Fruit fly (Drosophila melanogaster): ENCODE data around the gene Pect.

Gene Pect

dm6 chr2L:13215010-13215409 is 11.4 kb downstream of the Pect start, which contains the start of gene kek4:
kek4 (minus strand) TSS chr2L:13215350.
- no peak for TF ChIP-seq Dll (optimal IDR thresholded peaks at IDR 0.05)
- TF ChIP-seq psq (optimal IDR thresholded peaks at IDR 0.05) = no peak
- no peak for TF ChIP-seq EcR (GFP tag; optimal IDR thresholded peaks at IDR 0.05)
- TF ChIP-seq CG8478 (optimal IDR thresholded peaks at IDR 0.05) = no peak
- TF ChIP-seq pan (optimal IDR thresholded peaks at IDR 0.05) = no peak
- no peak for TF ChIP-seq usp (GFP tag; optimal IDR thresholded peaks at IDR 0.05)

dm6 chr2L:13219281-13220092 is 15.9 kb downstream of the Pect start, which contains the start of the genes CG9426 and mRF1:
CG9426 (minus strand) TSS chr2L:13219923.
mRF1 (plus strand) TSS chr2L:13219979.
- TF ChIP-seq pan (optimal IDR thresholded peaks at IDR 0.05) (no peak), psq (optimal IDR thresholded peaks at IDR 0.05) (no peak)

- TF ChIP-seq CG8478 (optimal IDR thresholded peaks at IDR 0.05) (no peak), psq (optimal IDR thresholded peaks at IDR 0.05) (no peak), EcR (GFP tag; optimal IDR thresholded peaks at IDR 0.05) (no peak), Dll (optimal IDR thresholded peaks at IDR 0.05) (no peak)
Observed at dm6 chr2L:13222225-13222648, 18.7 kb downstream of the Pect start, which contains the start of the genes Ski6 and CG16812. Ski6 (minus strand) TSS chr2L:13222429. CG16812 (plus strand) TSS chr2L:13222587.

dm6 chr2L:13225225-13225840 is 21.8 kb downstream of the Pect start, which contains the start of gene CG15480:
CG15480 (minus strand) TSS chr2L:13225275.
- TF ChIP-seq pan (optimal IDR thresholded peaks at IDR 0.05) = no peak
- no peak for TF ChIP-seq CG8478 (optimal IDR thresholded peaks at IDR 0.05)
- no peak for TF ChIP-seq psq (optimal IDR thresholded peaks at IDR 0.05)
- TF ChIP-seq usp (GFP tag; optimal IDR thresholded peaks at IDR 0.05) = no peak
- no peak for TF ChIP-seq EcR (GFP tag; optimal IDR thresholded peaks at IDR 0.05)
- TF ChIP-seq Dll (optimal IDR thresholded peaks at IDR 0.05) = no peak

dm6 chr2L:13227242-13227641 is 23.7 kb downstream of the Pect start, which contains the start of gene CG16813:
CG16813 (plus strand) TSS chr2L:13227529.
- TF ChIP-seq EcR (GFP tag; optimal IDR thresholded peaks at IDR 0.05) (no peak), CG8478 (optimal IDR thresholded peaks at IDR 0.05) (no peak), usp (GFP tag; optimal IDR thresholded peaks at IDR 0.05) (no peak), pan (optimal IDR thresholded peaks at IDR 0.05) (no peak), psq (optimal IDR thresholded peaks at IDR 0.05) (no peak), Dll (optimal IDR thresholded peaks at IDR 0.05) (no peak)

- TF ChIP-seq pan (optimal IDR thresholded peaks at IDR 0.05) = no peak
- no peak for TF ChIP-seq psq (optimal IDR thresholded peaks at IDR 0.05)
- TF ChIP-seq Dll (optimal IDR thresholded peaks at IDR 0.05) = no peak
- TF ChIP-seq CG8478 (optimal IDR thresholded peaks at IDR 0.05) = no peak
- no peak for TF ChIP-seq EcR (GFP tag; optimal IDR thresholded peaks at IDR 0.05)
- no peak for TF ChIP-seq usp (GFP tag; optimal IDR thresholded peaks at IDR 0.05)
Observed at dm6 chr2L:13229388-13229882, 25.9 kb downstream of the Pect start, which contains the start of gene CG16815. CG16815 (plus strand) TSS chr2L:13229832.

- no peak for TF ChIP-seq CG8478 (optimal IDR thresholded peaks at IDR 0.05)
Observed at dm6 chr2L:13231739-13232138, 28.2 kb downstream of the Pect start, which contains the start of gene Prosalpha6T. Prosalpha6T (plus strand) TSS chr2L:13232039.

dm6 chr2L:13234610-13235489 is 31.3 kb downstream of the Pect start, which contains the start of gene Mabi:
Mabi (minus strand) TSS chr2L:13234660.
- TF ChIP-seq Dll (optimal IDR thresholded peaks at IDR 0.05) (no peak), EcR (GFP tag; optimal IDR thresholded peaks at IDR 0.05) (no peak), usp (GFP tag; optimal IDR thresholded peaks at IDR 0.05) (no peak), pan (optimal IDR thresholded peaks at IDR 0.05) (no peak), CG8478 (optimal IDR thresholded peaks at IDR 0.05) (no peak), psq (optimal IDR thresholded peaks at IDR 0.05) (no peak)

dm6 chr2L:13236194-13236593 is 32.6 kb downstream of the Pect start, which contains the start of gene Jhbp14:
Jhbp14 (plus strand) TSS chr2L:13236494.
- TF ChIP-seq EcR (GFP tag; optimal IDR thresholded peaks at IDR 0.05) = no peak
- TF ChIP-seq Dll (optimal IDR thresholded peaks at IDR 0.05) = no peak
- no peak for TF ChIP-seq CG8478 (optimal IDR thresholded peaks at IDR 0.05)
- TF ChIP-seq pan (optimal IDR thresholded peaks at IDR 0.05) = no peak
- TF ChIP-seq psq (optimal IDR thresholded peaks at IDR 0.05) = no peak
- no peak for TF ChIP-seq usp (GFP tag; optimal IDR thresholded peaks at IDR 0.05)

- TF ChIP-seq Dll (optimal IDR thresholded peaks at IDR 0.05) (no peak), EcR (GFP tag; optimal IDR thresholded peaks at IDR 0.05) (no peak), usp (GFP tag; optimal IDR thresholded peaks at IDR 0.05) (no peak), pan (optimal IDR thresholded peaks at IDR 0.05) (no peak), CG8478 (optimal IDR thresholded peaks at IDR 0.05) (no peak), psq (optimal IDR thresholded peaks at IDR 0.05) (no peak)
Observed at dm6 chr2L:13239689-13240088, 36.1 kb downstream of the Pect start, which contains the start of gene Jhbp13. Jhbp13 (plus strand) TSS chr2L:13239989.

- TF ChIP-seq usp (GFP tag; optimal IDR thresholded peaks at IDR 0.05) (no peak), psq (optimal IDR thresholded peaks at IDR 0.05) (no peak), Dll (optimal IDR thresholded peaks at IDR 0.05) (no peak), CG8478 (optimal IDR thresholded peaks at IDR 0.05) (no peak), EcR (GFP tag; optimal IDR thresholded peaks at IDR 0.05) (no peak), pan (optimal IDR thresholded peaks at IDR 0.05) (no peak)
Observed at dm6 chr2L:13244759-13245308, 41.3 kb downstream of the Pect start.

Measured in whole organism.